Worm (Caenorhabditis elegans) whole organism, young adult: ENCODE measurements around the gene clc-21.
"Not testable (repeated sequence)": the region's sequence is repeated elsewhere in the genome, so short reads cannot be mapped to it uniquely, and the experiment has no call there.

Experiments
- B0035.1 ChIP-seq: sonication (generic microtip); optimal IDR thresholded peaks from 2 replicates; lab custom pipeline; 2016; ENCODE audit warnings: missing genetic modification characterization, mild to moderate bottlenecking, missing compliant biosample characterization, missing genotype, missing genetic modification reagents
- C17E4.6 ChIP-seq: fragments of 200-800 bp; sonication (Bioruptor generic); IDR thresholded peaks from 2 replicates; pipeline ENCODE4 v1.3.6; 2022; ENCODE audit warnings: missing genetic modification reagents, missing genetic modification characterization, missing compliant biosample characterization
- D2030.7 ChIP-seq: fragments of 200-800 bp; sonication (Bioruptor generic); IDR thresholded peaks from 2 replicates; pipeline ENCODE4 v1.3.6; 2022; ENCODE audit warnings: missing genetic modification reagents, missing genetic modification characterization, missing compliant biosample characterization
- F23B12.7 ChIP-seq: sonication (generic microtip); optimal IDR thresholded peaks from 2 replicates; lab custom pipeline; 2017; ENCODE audit warnings: missing genetic modification characterization, mild to moderate bottlenecking, missing compliant biosample characterization, antibody characterized with exemption, moderate library complexity; ENCODE audit not compliant: insufficient read depth
- F39B2.1 ChIP-seq: fragments of 200-800 bp; sonication (Bioruptor generic); IDR thresholded peaks from 2 replicates; pipeline ENCODE4 v1.3.6; 2022; ENCODE audit warnings: missing genetic modification reagents, missing genetic modification characterization, missing compliant biosample characterization
- F52B5.7 ChIP-seq: sonication (generic microtip); optimal IDR thresholded peaks from 2 replicates; lab custom pipeline; 2016; ENCODE audit warnings: mild to moderate bottlenecking, missing genetic modification characterization, missing compliant biosample characterization
- F55B11.4 ChIP-seq: sonication (generic microtip); optimal IDR thresholded peaks from 2 replicates; lab custom pipeline; 2016; ENCODE audit warnings: missing compliant biosample characterization, missing genetic modification characterization, borderline replicate concordance; ENCODE audit not compliant: insufficient read depth
- T26A5.8 ChIP-seq: sonication (generic microtip); optimal IDR thresholded peaks from 2 replicates; lab custom pipeline; 2016; ENCODE audit warnings: missing genetic modification characterization, missing compliant biosample characterization
- ZK185.1 ChIP-seq: sonication (generic microtip); optimal IDR thresholded peaks from 2 replicates; lab custom pipeline; 2016; ENCODE audit warnings: mild to moderate bottlenecking, missing genetic modification characterization, missing compliant biosample characterization; ENCODE audit not compliant: poor library complexity, severe bottlenecking
- atf-7 ChIP-seq: sonication (generic microtip); optimal IDR thresholded peaks from 2 replicates; lab custom pipeline; 2017; ENCODE audit warnings: mild to moderate bottlenecking, missing genetic modification characterization, missing compliant biosample characterization
- attf-6 ChIP-seq: fragments of 200-800 bp; sonication (Bioruptor generic); IDR thresholded peaks from 2 replicates; pipeline ENCODE4 v1.3.6; 2022; ENCODE audit warnings: missing genetic modification reagents, missing genetic modification characterization, missing compliant biosample characterization
- cebp-1 ChIP-seq, 2 experiments: fragments of 200-800 bp in 1 of 2; sonication (Bioruptor generic) in 1 of 2; sonication (generic microtip) in 1 of 2; IDR thresholded peaks in 1 of 2; optimal IDR thresholded peaks in 1 of 2; 2 replicates each; pipeline versions ENCODE4 v1.3.6 to Lab custom; 2017 to 2022; ENCODE audit warnings: missing compliant biosample characterization in 2 of 2, missing genetic modification characterization in 2 of 2, mild to moderate bottlenecking in 1 of 2, missing genetic modification reagents in 1 of 2, moderate library complexity in 1 of 2
- egl-44 ChIP-seq: fragments of 200-800 bp; sonication (Bioruptor generic); IDR thresholded peaks from 2 replicates; pipeline ENCODE4 v1.3.6; 2022; ENCODE audit warnings: missing genetic modification reagents, missing genetic modification characterization, missing compliant biosample characterization
- egrh-3 ChIP-seq: fragments of 200-800 bp; sonication (Bioruptor generic); IDR thresholded peaks from 2 replicates; pipeline ENCODE4 v1.3.6; 2022; ENCODE audit warnings: missing genetic modification reagents, missing genetic modification characterization, missing compliant biosample characterization
- fkh-3 ChIP-seq: sonication (generic microtip); optimal IDR thresholded peaks from 2 replicates; lab custom pipeline; 2016; ENCODE audit warnings: mild to moderate bottlenecking, missing genetic modification characterization, missing compliant biosample characterization
- hmg-1.2 ChIP-seq: fragments of 200-800 bp; sonication (Bioruptor generic); IDR thresholded peaks from 2 replicates; pipeline ENCODE4 v1.3.6; 2022; ENCODE audit warnings: missing genetic modification reagents, missing genetic modification characterization, missing compliant biosample characterization
- hrde-1 ChIP-seq: sonication (generic microtip); optimal IDR thresholded peaks from 2 replicates; lab custom pipeline; 2016; ENCODE audit warnings: missing genetic modification characterization, mild to moderate bottlenecking, missing compliant biosample characterization, moderate library complexity, missing genotype, missing genetic modification reagents, borderline replicate concordance
- lin-40 ChIP-seq: sonication (generic microtip); optimal IDR thresholded peaks from 2 replicates; lab custom pipeline; 2016; ENCODE audit warnings: missing genetic modification characterization, mild to moderate bottlenecking, missing compliant biosample characterization, missing genotype, missing genetic modification reagents
- madf-10 ChIP-seq: sonication (generic microtip); optimal IDR thresholded peaks from 2 replicates; lab custom pipeline; 2016; ENCODE audit warnings: mild to moderate bottlenecking, missing genetic modification characterization, missing compliant biosample characterization
- mcd-1 ChIP-seq: fragments of 200-800 bp; sonication (Bioruptor generic); IDR thresholded peaks from 2 replicates; pipeline ENCODE4 v1.3.6; 2022; ENCODE audit warnings: missing genetic modification reagents, missing genetic modification characterization, missing compliant biosample characterization
- nhr-179 ChIP-seq: sonication (generic microtip); optimal IDR thresholded peaks from 2 replicates; lab custom pipeline; 2016; ENCODE audit warnings: mild to moderate bottlenecking, missing genetic modification characterization, missing compliant biosample characterization
- nhr-80 ChIP-seq: sonication (generic microtip); optimal IDR thresholded peaks from 2 replicates; lab custom pipeline; 2016; ENCODE audit warnings: missing genetic modification characterization, missing compliant biosample characterization
- pbrm-1 ChIP-seq: fragments of 200-800 bp; sonication (Bioruptor generic); IDR thresholded peaks from 2 replicates; pipeline ENCODE4 v1.3.6; 2022; ENCODE audit warnings: missing genetic modification reagents, missing genetic modification characterization, missing compliant biosample characterization
- sdz-38 ChIP-seq: sonication (generic microtip); optimal IDR thresholded peaks from 2 replicates; lab custom pipeline; 2016; ENCODE audit warnings: missing genotype, missing genetic modification characterization, missing compliant biosample characterization
- snpc-1.1 ChIP-seq: sonication (generic microtip); optimal IDR thresholded peaks from 2 replicates; lab custom pipeline; 2017; ENCODE audit warnings: missing genetic modification characterization, mild to moderate bottlenecking, missing compliant biosample characterization, antibody characterized with exemption, moderate library complexity, missing genotype, missing genetic modification reagents; ENCODE audit not compliant: insufficient read depth
- snpc-4 ChIP-seq, 5 experiments: fragments of 150-350 bp in 1 of 5; sonication (generic microtip) in 4 of 5; optimal IDR thresholded peaks; 2 replicates each; lab custom pipeline; 2014 to 2018; ENCODE audit warnings: missing genetic modification characterization in 5 of 5, missing biosample characterization in 3 of 5, antibody characterized with exemption in 2 of 5, mild to moderate bottlenecking in 2 of 5, missing compliant biosample characterization in 2 of 5, missing genotype in 2 of 5, moderate library complexity in 2 of 5, missing genetic modification reagents in 1 of 5
- sptf-2 ChIP-seq: fragments of 200-800 bp; sonication (Bioruptor generic); optimal IDR thresholded peaks from 2 replicates; lab custom pipeline; 2018; ENCODE audit warnings: mild to moderate bottlenecking, missing genetic modification characterization, missing compliant biosample characterization
- tlf-1 ChIP-seq: fragments of 200-800 bp; sonication (Bioruptor generic); optimal IDR thresholded peaks from 2 replicates; lab custom pipeline; 2018; ENCODE audit warnings: mild to moderate bottlenecking, missing genetic modification characterization, missing compliant biosample characterization
- unc-130 ChIP-seq: sonication (generic microtip); optimal IDR thresholded peaks from 2 replicates; lab custom pipeline; 2016; ENCODE audit warnings: missing genetic modification reagents, missing genetic modification characterization, missing compliant biosample characterization
- xnd-1 ChIP-seq: sonication (generic microtip); optimal IDR thresholded peaks from 2 replicates; lab custom pipeline; 2016; ENCODE audit warnings: missing genotype, missing genetic modification reagents, missing genetic modification characterization, missing compliant biosample characterization
- zim-3 ChIP-seq: sonication (generic microtip); optimal IDR thresholded peaks from 2 replicates; lab custom pipeline; 2017; ENCODE audit warnings: mild to moderate bottlenecking, missing genetic modification characterization, moderate library complexity, missing compliant biosample characterization

Gene clc-21

DNA sequence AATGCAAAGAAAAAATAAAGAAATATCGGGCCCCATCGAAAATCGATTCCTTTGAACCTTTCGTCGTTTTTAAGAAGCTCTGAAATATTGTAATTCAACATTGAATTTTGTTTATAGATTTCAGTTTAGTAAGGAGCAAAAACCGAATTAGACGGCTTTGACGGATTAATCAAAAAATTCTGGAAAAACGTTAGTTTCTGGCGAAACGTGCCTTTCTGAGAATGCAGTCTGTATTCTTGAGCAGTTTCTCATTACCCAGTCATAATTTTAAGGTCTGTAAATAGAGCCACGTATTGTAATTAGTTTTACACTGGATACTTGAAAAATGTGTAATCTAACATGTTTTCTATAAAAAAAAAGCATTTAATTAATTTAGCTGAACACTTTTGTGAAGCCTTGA is 43.1 kb downstream of the clc-21 start, which contains the start of gene srz-48:
TSS of gene srz-48 (minus strand) at position 101 of the 400 bp plus-strand sequence.
- TF ChIP-seq egl-44 (GFP tag; lab: Robert Waterston, UW) (no peak), madf-10 (no peak), xnd-1 (tag; lab: Kevin White, UChicago) (no peak)

DNA sequence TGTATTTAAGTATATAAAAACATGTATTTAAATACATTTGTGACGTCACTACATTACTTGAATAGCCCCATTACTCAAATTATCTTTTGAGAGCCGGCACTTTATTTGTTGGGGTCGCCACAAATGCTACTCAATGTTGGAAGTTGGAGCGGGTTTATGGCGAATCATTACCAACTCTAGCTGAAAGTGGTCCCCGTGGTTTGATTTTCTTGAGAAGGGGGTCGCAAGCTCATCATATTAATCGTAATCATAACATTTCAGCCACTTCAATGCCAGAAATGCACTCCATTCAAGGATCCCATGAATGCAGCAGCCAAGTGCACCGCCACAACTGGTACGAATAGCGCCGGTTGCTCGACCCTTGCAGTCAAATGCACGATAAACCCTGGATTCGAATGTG is 47.3 kb downstream of the clc-21 start, which contains the start of gene F20E11.7:
TSS of gene F20E11.7 (plus strand) at position 301 of the 400 bp plus-strand sequence.
- TF ChIP-seq cebp-1 (GFP tag; IDR thresholded peaks at IDR 0.05; lab: Robert Waterston, UW); cebp-1 (tag; optimal IDR thresholded peaks at IDR 0.05; lab: Kevin White, UChicago); T26A5.8 (tag; lab: Kevin White, UChicago); ZK185.1 (tag; lab: Kevin White, UChicago): not testable (repeated sequence)

DNA sequence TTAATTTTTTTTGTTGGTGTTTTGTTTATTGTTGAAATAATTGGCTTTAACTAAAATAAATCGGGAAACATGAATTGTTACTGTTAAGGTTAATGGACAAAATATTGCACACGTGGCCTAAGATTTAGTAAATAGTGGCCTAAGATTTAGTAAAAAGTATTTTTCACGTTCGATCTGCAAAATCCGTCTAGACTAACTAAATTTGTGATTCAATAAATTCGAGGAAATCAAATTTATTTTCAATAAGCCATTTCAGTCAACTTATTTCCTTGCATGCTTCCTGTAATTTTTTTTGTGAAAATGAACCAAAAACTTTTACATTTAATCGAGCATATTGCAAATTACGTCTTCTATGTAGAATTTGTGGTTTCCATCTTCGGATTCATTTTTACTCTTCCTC is 49.8 kb downstream of the clc-21 start, which contains the start of gene srw-72:
TSS of gene srw-72 (plus strand) at position 301 of the 400 bp plus-strand sequence.
- TF ChIP-seq sdz-38 (tag; lab: Kevin White, UChicago) (no peak), nhr-80 (no peak), tlf-1 (GFP tag; lab: Kevin White, UChicago) (no peak), lin-40 (no peak), nhr-179 (tag; lab: Kevin White, UChicago) (no peak), F39B2.1 (GFP tag; lab: Robert Waterston, UW) (no peak), fkh-3 (tag; lab: Kevin White, UChicago) (no peak), F55B11.4 (tag; lab: Kevin White, UChicago) (no peak), hmg-1.2 (GFP tag; lab: Robert Waterston, UW) (no peak), atf-7 (tag; lab: Kevin White, UChicago) (no peak), snpc-1.1 (tag; lab: Kevin White, UChicago) (no peak), mcd-1 (GFP tag; lab: Robert Waterston, UW) (no peak), C17E4.6 (GFP tag; lab: Robert Waterston, UW) (no peak), hrde-1 (tag; lab: Kevin White, UChicago) (no peak), unc-130 (no peak), zim-3 (tag; lab: Kevin White, UChicago) (no peak), F23B12.7 (tag; lab: Kevin White, UChicago) (no peak), B0035.1 (tag; lab: Kevin White, UChicago) (no peak), madf-10 (no peak), attf-6 (GFP tag; lab: Robert Waterston, UW) (no peak)
- TF ChIP-seq, all 124 proteins: peak for 0

DNA sequence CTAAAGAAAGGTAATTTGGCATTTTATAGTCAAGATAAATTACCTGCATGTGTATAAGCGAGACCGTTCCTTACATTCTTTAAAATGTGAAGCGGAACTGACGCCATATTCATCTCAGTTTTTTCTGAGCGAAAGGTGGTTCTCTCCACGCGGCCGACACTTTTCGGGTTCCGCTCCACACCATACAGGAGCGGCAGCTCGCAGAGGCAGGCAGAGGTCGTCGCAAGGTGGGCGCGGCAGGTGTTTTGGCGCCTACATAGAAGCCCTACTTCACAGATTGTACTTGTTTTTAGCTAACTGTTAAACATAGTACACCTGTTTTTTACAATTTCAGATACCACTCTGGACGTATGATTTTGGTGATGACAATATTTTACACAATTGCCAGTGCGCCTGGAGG is 50.9 kb downstream of the clc-21 start:
- TF ChIP-seq egrh-3 (GFP tag; lab: Robert Waterston, UW) (no peak; the same call in 1 of the 2 replicates), sptf-2 (no peak), F52B5.7 (tag; lab: Kevin White, UChicago) (no peak), zim-3 (tag; lab: Kevin White, UChicago) (no peak), D2030.7 (GFP tag; lab: Robert Waterston, UW) (no peak), snpc-4 (GFP tag; optimal IDR thresholded peaks at IDR 0.05; lab: Kevin White, UChicago) (no peak), snpc-4 (tag; optimal IDR thresholded peaks at IDR 0.05; lab: Kevin White, UChicago) (peak in 1 of 4 experiments; percentile 59), pbrm-1 (GFP tag; lab: Robert Waterston, UW) (no peak)
